Worm (Caenorhabditis elegans) whole organism, late embryonic: Measurements from ENCODE around the gene R12H7.4.

Source experiments
- T23F11.4 ChIP-seq: fragments of 200-800 bp; sonication (Bioruptor generic); optimal IDR thresholded peaks from 2 replicates; lab custom pipeline; 2018; ENCODE audit warnings: mild to moderate bottlenecking, missing genetic modification characterization, missing compliant biosample characterization
- ama-1 ChIP-seq: fragments of 150-350 bp; optimal IDR thresholded peaks from 2 replicates; lab custom pipeline; 2014
- fkh-10 ChIP-seq: fragments of 150-350 bp; optimal IDR thresholded peaks from 2 replicates; lab custom pipeline; 2014; ENCODE audit warnings: missing biosample characterization, missing genetic modification reagents, missing genetic modification characterization
- pha-4 ChIP-seq: fragments of 150-350 bp; optimal IDR thresholded peaks from 2 replicates; lab custom pipeline; 2018; ENCODE audit warnings: missing biosample characterization, missing genetic modification reagents, missing genetic modification characterization
- tbx-2 ChIP-seq: sonication (generic microtip); optimal IDR thresholded peaks from 2 replicates; lab custom pipeline; 2016; ENCODE audit warnings: missing genetic modification characterization, missing compliant biosample characterization

DNA sequence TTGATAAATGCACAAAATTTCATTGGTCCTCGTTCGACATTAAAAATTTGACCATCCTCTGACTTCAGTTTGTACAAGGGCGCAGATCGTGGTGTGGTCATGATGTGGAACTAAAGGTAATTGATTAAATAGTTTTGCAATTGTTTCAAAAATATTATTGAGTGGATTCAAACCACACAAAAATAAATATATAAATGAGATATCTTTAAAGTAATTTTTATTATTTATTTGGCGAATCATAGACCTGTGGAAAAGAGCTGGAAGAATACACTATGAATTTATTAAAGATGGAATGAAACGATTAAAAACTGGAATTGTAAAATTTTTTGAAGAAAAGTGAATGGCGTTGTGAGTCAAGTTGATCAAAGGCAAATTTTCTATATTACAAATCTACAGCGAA lies 6.5 kb downstream of the R12H7.4 start, which contains the start of gene skr-20:
- no peak for TF ChIP-seq T23F11.4
- no peak for TF ChIP-seq fkh-10 (GFP tag; lab: Kevin White, UChicago)
- no peak for TF ChIP-seq tbx-2 (tag; lab: Kevin White, UChicago)
- TF ChIP-seq ama-1 = no peak
- TF ChIP-seq pha-4 (tag; lab: Kevin White, UChicago) = no peak
